Worm (Caenorhabditis elegans) whole organism, late embryonic: Measurements from ENCODE around the gene elc-1.

Experiments used
- C08G9.2 ChIP-seq: sonication (generic microtip); optimal IDR thresholded peaks from 2 replicates; lab custom pipeline; 2016; ENCODE audit warnings: mild to moderate bottlenecking, missing genetic modification characterization, moderate library complexity, missing compliant biosample characterization
- F13H6.1 ChIP-seq: sonication (generic microtip); optimal IDR thresholded peaks from 2 replicates; lab custom pipeline; 2016; ENCODE audit warnings: missing genetic modification characterization, missing compliant biosample characterization
- K02D7.2 ChIP-seq: sonication (generic microtip); optimal IDR thresholded peaks from 2 replicates; lab custom pipeline; 2017; ENCODE audit warnings: mild to moderate bottlenecking, missing genetic modification characterization, missing compliant biosample characterization
- Y22D7AL.16 ChIP-seq: sonication (generic microtip); optimal IDR thresholded peaks from 2 replicates; lab custom pipeline; 2016; ENCODE audit warnings: missing genetic modification characterization, missing compliant biosample characterization
- ceh-14 ChIP-seq: sonication (generic microtip); optimal IDR thresholded peaks from 2 replicates; lab custom pipeline; 2016; ENCODE audit warnings: missing genotype, missing genetic modification characterization, missing compliant biosample characterization
- ceh-2 ChIP-seq: sonication (generic microtip); optimal IDR thresholded peaks from 2 replicates; lab custom pipeline; 2016; ENCODE audit warnings: missing genotype, missing genetic modification characterization, missing compliant biosample characterization
- ceh-22 ChIP-seq: sonication (generic microtip); optimal IDR thresholded peaks from 2 replicates; lab custom pipeline; 2017; ENCODE audit warnings: missing biosample characterization, missing genetic modification characterization
- ceh-34 ChIP-seq: sonication (generic microtip); optimal IDR thresholded peaks from 2 replicates; lab custom pipeline; 2016; ENCODE audit warnings: mild to moderate bottlenecking, missing genetic modification characterization, missing compliant biosample characterization
- ceh-45 ChIP-seq: fragments of 200-800 bp; sonication (Bioruptor generic); IDR thresholded peaks from 2 replicates; pipeline ENCODE4 v1.3.6; 2022; ENCODE audit warnings: missing genetic modification reagents, missing genetic modification characterization, missing compliant biosample characterization
- che-1 ChIP-seq: sonication (generic microtip); optimal IDR thresholded peaks from 2 replicates; lab custom pipeline; 2016; ENCODE audit warnings: mild to moderate bottlenecking, missing genetic modification characterization, missing compliant biosample characterization
- dmd-4 ChIP-seq: sonication (generic microtip); optimal IDR thresholded peaks from 2 replicates; lab custom pipeline; 2016; ENCODE audit warnings: borderline replicate concordance, missing genetic modification characterization, missing compliant biosample characterization
- dve-1 ChIP-seq: sonication (generic microtip); optimal IDR thresholded peaks from 2 replicates; lab custom pipeline; 2017; ENCODE audit warnings: antibody characterized with exemption, mild to moderate bottlenecking, missing genetic modification characterization, missing compliant biosample characterization
- elt-2 ChIP-seq: sonication (generic microtip); optimal IDR thresholded peaks from 2 replicates; lab custom pipeline; 2016; ENCODE audit warnings: missing genetic modification reagents, missing genetic modification characterization, missing compliant biosample characterization
- elt-4 ChIP-seq: sonication (generic microtip); optimal IDR thresholded peaks from 2 replicates; lab custom pipeline; 2016; ENCODE audit warnings: missing genetic modification characterization, missing compliant biosample characterization
- ets-4 ChIP-seq: sonication (generic microtip); optimal IDR thresholded peaks from 2 replicates; lab custom pipeline; 2016; ENCODE audit warnings: missing genetic modification characterization, missing compliant biosample characterization
- fkh-10 ChIP-seq: fragments of 150-350 bp; optimal IDR thresholded peaks from 2 replicates; lab custom pipeline; 2014; ENCODE audit warnings: missing biosample characterization, missing genetic modification reagents, missing genetic modification characterization
- fkh-6 ChIP-seq: sonication (generic microtip); optimal IDR thresholded peaks from 2 replicates; lab custom pipeline; 2016; ENCODE audit warnings: missing genetic modification characterization, missing compliant biosample characterization
- gmeb-2 ChIP-seq: sonication (generic microtip); optimal IDR thresholded peaks from 2 replicates; lab custom pipeline; 2016; ENCODE audit warnings: missing genetic modification characterization, inconsistent platforms, missing compliant biosample characterization
- hlh-15 ChIP-seq: sonication (generic microtip); optimal IDR thresholded peaks from 2 replicates; lab custom pipeline; 2016; ENCODE audit warnings: missing genetic modification characterization, missing compliant biosample characterization
- hlh-30 ChIP-seq: sonication (generic microtip); optimal IDR thresholded peaks from 2 replicates; lab custom pipeline; 2017; ENCODE audit warnings: antibody characterized with exemption, missing genetic modification characterization, missing compliant biosample characterization; ENCODE audit not compliant: insufficient read depth
- lin-11 ChIP-seq: fragments of 200-800 bp; sonication (Bioruptor generic); optimal IDR thresholded peaks from 2 replicates; lab custom pipeline; 2018; ENCODE audit warnings: mild to moderate bottlenecking, missing genetic modification characterization, missing compliant biosample characterization
- madf-2 ChIP-seq: sonication (generic microtip); optimal IDR thresholded peaks from 2 replicates; lab custom pipeline; 2017; ENCODE audit warnings: missing genetic modification characterization, missing compliant biosample characterization
- nhr-11 ChIP-seq: fragments of 150-350 bp; optimal IDR thresholded peaks from 2 replicates; lab custom pipeline; 2014; ENCODE audit warnings: missing biosample characterization, missing genetic modification characterization
- nhr-232 ChIP-seq: sonication (generic microtip); optimal IDR thresholded peaks from 2 replicates; lab custom pipeline; 2016; ENCODE audit warnings: missing genetic modification characterization, missing compliant biosample characterization
- odd-2 ChIP-seq: sonication (generic microtip); optimal IDR thresholded peaks from 2 replicates; lab custom pipeline; 2017; ENCODE audit warnings: antibody characterized with exemption, mild to moderate bottlenecking, missing genetic modification characterization, missing compliant biosample characterization
- pag-3 ChIP-seq: sonication (generic microtip); optimal IDR thresholded peaks from 2 replicates; lab custom pipeline; 2016; ENCODE audit warnings: missing compliant biosample characterization, missing genetic modification characterization, borderline replicate concordance
- pat-9 ChIP-seq: fragments of 200-800 bp; sonication (Bioruptor generic); optimal IDR thresholded peaks from 2 replicates; lab custom pipeline; 2018; ENCODE audit warnings: mild to moderate bottlenecking, missing genetic modification characterization, moderate library complexity, missing compliant biosample characterization
- pha-2 ChIP-seq: sonication (generic microtip); optimal IDR thresholded peaks from 2 replicates; lab custom pipeline; 2017; ENCODE audit warnings: mild to moderate bottlenecking, missing genetic modification characterization, missing compliant biosample characterization
- pha-4 ChIP-seq: fragments of 150-350 bp; optimal IDR thresholded peaks from 2 replicates; lab custom pipeline; 2018; ENCODE audit warnings: missing biosample characterization, missing genetic modification reagents, missing genetic modification characterization
- ref-2 ChIP-seq: sonication (generic microtip); optimal IDR thresholded peaks from 2 replicates; lab custom pipeline; 2016; ENCODE audit warnings: missing genetic modification characterization, missing compliant biosample characterization
- rnt-1 ChIP-seq: sonication (generic microtip); optimal IDR thresholded peaks from 2 replicates; lab custom pipeline; 2016; ENCODE audit warnings: missing genetic modification characterization, missing compliant biosample characterization
- sox-2 ChIP-seq: fragments of 200-800 bp; sonication (Bioruptor generic); IDR thresholded peaks from 2 replicates; pipeline ENCODE4 v1.3.6; 2022; ENCODE audit warnings: missing genetic modification reagents, missing genetic modification characterization, missing compliant biosample characterization
- sox-4 ChIP-seq: sonication (generic microtip); optimal IDR thresholded peaks from 2 replicates; lab custom pipeline; 2017; ENCODE audit warnings: mild to moderate bottlenecking, missing genetic modification characterization, inconsistent platforms, missing compliant biosample characterization
- tbx-7 ChIP-seq: sonication (generic microtip); optimal IDR thresholded peaks from 2 replicates; lab custom pipeline; 2016; ENCODE audit warnings: missing genotype, missing genetic modification characterization, missing compliant biosample characterization
- ttx-3 ChIP-seq: sonication (generic microtip); optimal IDR thresholded peaks from 2 replicates; lab custom pipeline; 2016; ENCODE audit warnings: missing genetic modification reagents, missing genetic modification characterization, missing compliant biosample characterization
- unc-3 ChIP-seq, 2 experiments: fragments of 200-800 bp in 1 of 2; sonication (Bioruptor generic) in 1 of 2; sonication (generic microtip) in 1 of 2; conservative IDR thresholded peaks in 1 of 2; optimal IDR thresholded peaks in 1 of 2; 2 replicates each; pipeline versions ENCODE4 v1.3.6 to Lab custom; 2016 to 2022; ENCODE audit warnings: missing compliant biosample characterization in 2 of 2, missing genetic modification characterization in 2 of 2, missing genetic modification reagents in 1 of 2
- unc-42 ChIP-seq: sonication (generic microtip); optimal IDR thresholded peaks from 2 replicates; lab custom pipeline; 2016; ENCODE audit warnings: missing genotype, missing genetic modification characterization, missing compliant biosample characterization
- unc-86 ChIP-seq: sonication (generic microtip); optimal IDR thresholded peaks from 2 replicates; lab custom pipeline; 2016; ENCODE audit warnings: missing genetic modification characterization, missing compliant biosample characterization
- ztf-16 ChIP-seq: sonication (generic microtip); optimal IDR thresholded peaks from 2 replicates; lab custom pipeline; 2017; ENCODE audit warnings: missing genetic modification characterization, missing compliant biosample characterization

Gene elc-1

DNA sequence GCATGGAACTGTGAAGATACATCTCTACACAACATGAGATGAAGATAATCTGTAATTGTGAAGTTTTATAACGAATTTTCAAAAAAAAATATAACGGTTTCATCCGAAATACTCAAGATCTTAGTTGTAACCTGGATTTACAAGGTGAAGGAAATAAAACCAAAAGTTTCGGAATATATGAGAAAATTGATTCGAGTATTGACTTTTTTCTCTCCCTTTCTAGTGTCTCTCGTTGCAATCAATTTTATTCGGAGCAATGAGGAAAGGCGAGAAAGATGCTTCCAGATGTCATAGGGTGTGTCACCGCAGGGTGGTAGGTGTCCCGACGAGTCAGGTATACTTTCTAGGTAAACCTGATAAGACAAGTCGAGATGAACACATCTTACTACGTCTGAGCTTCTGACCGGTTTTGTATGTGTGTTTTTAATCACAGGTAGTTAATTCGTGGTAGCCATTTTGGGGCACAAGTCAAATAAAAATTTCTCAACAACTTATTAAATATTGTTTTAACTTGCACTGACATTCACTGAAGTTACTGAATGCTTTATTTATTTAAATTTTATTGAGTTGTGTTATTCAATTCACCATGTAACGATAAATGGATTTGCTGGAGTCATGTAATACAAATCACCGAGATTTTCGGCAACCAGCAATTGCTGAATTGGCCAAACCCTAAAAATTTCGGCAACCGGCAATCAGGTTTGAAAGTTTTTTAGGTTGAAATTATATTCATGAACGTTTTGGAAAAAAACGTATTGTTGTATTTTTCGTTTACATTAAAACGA is 28.5 kb downstream of the elc-1 start, which contains the start of gene pals-20:
Gene pals-20, minus strand, starts transcription at position 51 of the 785 bp plus-strand sequence.
- no peak for TF ChIP-seq Y22D7AL.16
- no peak for TF ChIP-seq elt-4 (tag; lab: Kevin White, UChicago)
- no peak for TF ChIP-seq elt-2
- no peak for TF ChIP-seq pag-3 (tag; lab: Kevin White, UChicago)
- no peak for TF ChIP-seq dmd-4 (tag; lab: Kevin White, UChicago)
- no peak for TF ChIP-seq C08G9.2 (tag; lab: Kevin White, UChicago)
- no peak for TF ChIP-seq unc-3 (GFP tag; conservative IDR thresholded peaks at IDR 0.05; lab: Robert Waterston, UW)
- no peak for TF ChIP-seq unc-3 (tag; optimal IDR thresholded peaks at IDR 0.05; lab: Kevin White, UChicago)
- TF ChIP-seq F13H6.1 (tag; lab: Kevin White, UChicago): no peak
- no peak for TF ChIP-seq ceh-14 (tag; lab: Kevin White, UChicago)
- TF ChIP-seq ref-2: no peak

ce11 chrIII:1384694-1385093 is 32.3 kb downstream of the elc-1 start:
- TF ChIP-seq Y22D7AL.16: no peak
- no peak for TF ChIP-seq hlh-30
- TF ChIP-seq fkh-10 (GFP tag; lab: Kevin White, UChicago): no peak
- no peak for TF ChIP-seq madf-2 (tag; lab: Kevin White, UChicago)
- TF ChIP-seq sox-4 (tag; lab: Kevin White, UChicago): no peak
- no peak for TF ChIP-seq ttx-3 (tag; lab: Kevin White, UChicago)
- no peak for TF ChIP-seq ceh-2 (tag; lab: Kevin White, UChicago)
- TF ChIP-seq odd-2: no peak
- TF ChIP-seq ceh-45: no peak
- no peak for TF ChIP-seq pag-3 (tag; lab: Kevin White, UChicago)
- no peak for TF ChIP-seq ceh-14 (tag; lab: Kevin White, UChicago)
- TF ChIP-seq F13H6.1 (tag; lab: Kevin White, UChicago): no peak
- TF ChIP-seq sox-2 (GFP tag; lab: Robert Waterston, UW): no peak
- no peak for TF ChIP-seq ceh-22 (tag; lab: Kevin White, UChicago)
- TF ChIP-seq pha-4 (tag; lab: Kevin White, UChicago): no peak

DNA sequence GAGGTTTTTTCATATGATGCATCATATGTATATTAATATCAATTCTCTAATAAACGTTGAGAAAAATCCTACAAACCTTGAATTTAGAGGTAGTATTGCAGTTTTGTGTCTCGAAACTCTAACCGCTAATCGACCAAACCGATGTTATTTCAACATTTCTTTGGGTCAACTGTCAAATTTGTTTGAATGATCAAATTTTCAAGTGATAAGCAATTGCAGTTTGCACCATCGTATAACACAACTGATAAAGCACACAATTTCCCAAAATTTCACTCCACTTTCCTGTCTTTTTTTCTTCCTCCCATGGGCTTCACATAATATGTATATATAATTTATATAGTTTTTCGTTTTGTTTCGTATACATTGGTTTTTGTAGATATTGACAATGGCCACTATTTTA is 32.9 kb downstream of the elc-1 start, which contains the start of the genes fbxa-138 and Y82E9BR.5:
Gene fbxa-138, minus strand, starts transcription at position 161 of the 400 bp plus-strand sequence.
Gene Y82E9BR.5, plus strand, starts transcription at position 279 of the 400 bp plus-strand sequence.
- TF ChIP-seq ztf-16 (tag; lab: Kevin White, UChicago) (no peak), lin-11 (no peak), odd-2 (no peak), che-1 (tag; lab: Kevin White, UChicago) (no peak)

- TF ChIP-seq ceh-34 (tag; lab: Kevin White, UChicago) (no peak), fkh-6 (no peak), ztf-16 (tag; lab: Kevin White, UChicago) (no peak), tbx-7 (tag; lab: Kevin White, UChicago) (no peak), nhr-232 (no peak), pat-9 (tag; lab: Kevin White, UChicago) (no peak), K02D7.2 (tag; lab: Kevin White, UChicago) (no peak), Y22D7AL.16 (no peak), ets-4 (no peak), pha-2 (tag; lab: Kevin White, UChicago) (no peak), nhr-11 (no peak), unc-42 (no peak), dve-1 (no peak), fkh-10 (GFP tag; lab: Kevin White, UChicago) (no peak), unc-86 (no peak), odd-2 (no peak), gmeb-2 (tag; lab: Kevin White, UChicago) (no peak), hlh-15 (tag; lab: Kevin White, UChicago) (no peak), rnt-1 (tag; lab: Kevin White, UChicago) (no peak)
Measured at ce11 chrIII:1383483-1383882, 33.5 kb downstream of the elc-1 start.
